Fruit fly (Drosophila melanogaster) whole organism, embryonic: ENCODE data around the gene CG9628.

Experiments used
- Ada2b ChIP-seq: fragments of 200-800 bp; sonication (Bioruptor generic); IDR thresholded peaks from 2 replicates; pipeline ENCODE4 v1.3.6; 2022; ENCODE audit warnings: missing biosample characterization, missing genetic modification characterization
- Antp ChIP-seq: fragments of 200-800 bp; sonication (Bioruptor generic); optimal IDR thresholded peaks from 3 replicates; lab custom pipeline; 2016; ENCODE audit warnings: missing biosample characterization, missing genetic modification characterization
- C15 ChIP-seq: fragments of 200-800 bp; sonication (Bioruptor generic); IDR thresholded peaks from 3 replicates; pipeline ENCODE4 v1.3.6; 2022; ENCODE audit warnings: missing biosample characterization, missing genetic modification characterization
- CG1024 ChIP-seq: fragments of 200-800 bp; sonication (Bioruptor generic); IDR thresholded peaks from 2 replicates; pipeline ENCODE4 v1.3.6; 2022; ENCODE audit warnings: missing biosample characterization, missing genetic modification characterization
- CG10321 ChIP-seq: fragments of 200-800 bp; sonication (Bioruptor generic); IDR thresholded peaks from 2 replicates; pipeline ENCODE4 v1.3.6; 2022; ENCODE audit warnings: missing biosample characterization, missing genetic modification characterization
- CG10431 ChIP-seq: fragments of 200-800 bp; sonication (Bioruptor generic); optimal IDR thresholded peaks from 3 replicates; lab custom pipeline; 2018; ENCODE audit warnings: missing biosample characterization, mild to moderate bottlenecking, missing genetic modification characterization
- CG11456 ChIP-seq: fragments of 200-800 bp; sonication (Bioruptor generic); IDR thresholded peaks from 3 replicates; pipeline ENCODE4 v1.3.6; 2022; ENCODE audit warnings: missing biosample characterization, missing genetic modification characterization
- CG12071 ChIP-seq: fragments of 200-800 bp; sonication (Bioruptor generic); optimal IDR thresholded peaks from 3 replicates; lab custom pipeline; 2018; ENCODE audit warnings: missing biosample characterization, mild to moderate bottlenecking, missing genetic modification characterization
- CG12299 ChIP-seq: fragments of 200-800 bp; sonication (Bioruptor generic); optimal IDR thresholded peaks from 2 replicates; lab custom pipeline; 2018; ENCODE audit warnings: missing biosample characterization, mild to moderate bottlenecking, missing genetic modification characterization
- CG13424 ChIP-seq: fragments of 200-800 bp; sonication (Bioruptor generic); optimal IDR thresholded peaks from 2 replicates; lab custom pipeline; 2019; ENCODE audit warnings: missing biosample characterization, mild to moderate bottlenecking, missing genetic modification characterization, moderate library complexity
- CG1647 ChIP-seq: fragments of 200-800 bp; sonication (Bioruptor generic); optimal IDR thresholded peaks from 3 replicates; lab custom pipeline; 2016; ENCODE audit warnings: missing biosample characterization, missing genetic modification characterization
- CG17802 ChIP-seq: fragments of 200-800 bp; sonication (Bioruptor generic); optimal IDR thresholded peaks from 2 replicates; lab custom pipeline; 2018; ENCODE audit warnings: missing biosample characterization, mild to moderate bottlenecking, missing genetic modification characterization, moderate library complexity
- CG18011 ChIP-seq: fragments of 200-800 bp; sonication (Bioruptor generic); optimal IDR thresholded peaks from 2 replicates; lab custom pipeline; 2017; ENCODE audit warnings: missing biosample characterization, missing genetic modification characterization, mild to moderate bottlenecking, moderate library complexity, missing genotype
- CG3065 ChIP-seq: fragments of 200-800 bp; sonication (Bioruptor generic); optimal IDR thresholded peaks from 2 replicates; lab custom pipeline; 2016; ENCODE audit warnings: missing biosample characterization, missing genetic modification characterization
- CG32767 ChIP-seq: fragments of 200-800 bp; sonication (Bioruptor generic); IDR thresholded peaks from 2 replicates; pipeline ENCODE4 v1.3.6; 2022; ENCODE audit warnings: missing biosample characterization, missing genetic modification characterization
- CG3838 ChIP-seq: fragments of 200-800 bp; sonication (Bioruptor generic); optimal IDR thresholded peaks from 3 replicates; lab custom pipeline; 2016; ENCODE audit warnings: missing biosample characterization, missing genetic modification characterization
- CG6654 ChIP-seq: fragments of 200-800 bp; sonication (Bioruptor generic); optimal IDR thresholded peaks from 2 replicates; lab custom pipeline; 2017; ENCODE audit warnings: missing biosample characterization, mild to moderate bottlenecking, missing genetic modification characterization
- CG8281 ChIP-seq: fragments of 200-800 bp; sonication (Bioruptor generic); optimal IDR thresholded peaks from 2 replicates; lab custom pipeline; 2018; ENCODE audit warnings: missing biosample characterization, mild to moderate bottlenecking, missing genetic modification characterization, moderate library complexity
- CG8359 ChIP-seq: fragments of 200-800 bp; sonication (Bioruptor generic); optimal IDR thresholded peaks from 2 replicates; lab custom pipeline; 2017; ENCODE audit warnings: missing biosample characterization, mild to moderate bottlenecking, missing genetic modification characterization, borderline replicate concordance
- CG8388 ChIP-seq: fragments of 200-800 bp; sonication (Bioruptor generic); optimal IDR thresholded peaks from 2 replicates; lab custom pipeline; 2019; ENCODE audit warnings: missing biosample characterization, mild to moderate bottlenecking, missing genetic modification characterization, moderate library complexity
- CG9215 ChIP-seq: fragments of 200-800 bp; sonication (Bioruptor generic); IDR thresholded peaks from 2 replicates; pipeline ENCODE4 v1.3.6; 2022; ENCODE audit warnings: missing biosample characterization, missing genetic modification characterization
- CG9727 ChIP-seq: fragments of 200-800 bp; sonication (Bioruptor generic); optimal IDR thresholded peaks from 3 replicates; lab custom pipeline; 2017; ENCODE audit warnings: missing biosample characterization, mild to moderate bottlenecking, missing genetic modification characterization
- CkIIα-i1 ChIP-seq: fragments of 200-800 bp; sonication (Bioruptor generic); IDR thresholded peaks from 2 replicates; pipeline ENCODE4 v1.3.6; 2022; ENCODE audit warnings: missing biosample characterization, missing genetic modification characterization
- CoRest ChIP-seq: fragments of 200-800 bp; sonication (Bioruptor generic); optimal IDR thresholded peaks from 3 replicates; lab custom pipeline; 2018; ENCODE audit warnings: missing biosample characterization, mild to moderate bottlenecking, missing genetic modification characterization, moderate library complexity
- CrebB ChIP-seq: fragments of 200-800 bp; sonication (Bioruptor generic); optimal IDR thresholded peaks from 3 replicates; lab custom pipeline; 2018; ENCODE audit warnings: missing biosample characterization, mild to moderate bottlenecking, missing genetic modification characterization
- Deaf1 ChIP-seq: fragments of 200-800 bp; optimal IDR thresholded peaks from 3 replicates; lab custom pipeline; 2019; ENCODE audit warnings: missing biosample characterization, mild to moderate bottlenecking, missing genetic modification characterization, moderate library complexity
- E2f1 ChIP-seq: fragments of 200-800 bp; sonication (Bioruptor generic); IDR thresholded peaks from 2 replicates; pipeline ENCODE4 v1.3.6; 2022; ENCODE audit warnings: missing biosample characterization, missing genetic modification characterization
- Opbp ChIP-seq: fragments of 200-800 bp; sonication (Bioruptor generic); IDR thresholded peaks from 3 replicates; pipeline ENCODE4 v1.3.6; 2022; ENCODE audit warnings: missing biosample characterization, missing genetic modification characterization; ENCODE audit not compliant: partially characterized antibody
- Optix ChIP-seq: fragments of 200-800 bp; sonication (Bioruptor generic); IDR thresholded peaks from 3 replicates; pipeline ENCODE4 v1.3.6; 2022; ENCODE audit warnings: missing biosample characterization, missing genetic modification characterization
- Ravus ChIP-seq: fragments of 200-800 bp; sonication (Bioruptor generic); IDR thresholded peaks from 2 replicates; pipeline ENCODE4 v1.3.6; 2022; ENCODE audit warnings: missing biosample characterization, missing genetic modification characterization
- Xrp1 ChIP-seq: fragments of 200-800 bp; sonication (Bioruptor generic); IDR thresholded peaks from 2 replicates; pipeline ENCODE4 v1.3.6; 2022; ENCODE audit warnings: missing biosample characterization, missing genetic modification characterization
- ab ChIP-seq: fragments of 200-800 bp; sonication (Bioruptor generic); optimal IDR thresholded peaks from 2 replicates; lab custom pipeline; 2016; ENCODE audit warnings: missing biosample characterization, missing genetic modification characterization
- ase ChIP-seq: fragments of 200-800 bp; sonication (Bioruptor generic); IDR thresholded peaks from 3 replicates; pipeline ENCODE4 v1.3.6; 2022; ENCODE audit warnings: missing biosample characterization, missing genetic modification characterization
- ash1 ChIP-seq: fragments of 200-800 bp; sonication (Bioruptor generic); optimal IDR thresholded peaks from 2 replicates; lab custom pipeline; 2018; ENCODE audit warnings: missing biosample characterization, mild to moderate bottlenecking, missing genetic modification characterization
- chm ChIP-seq: fragments of 200-800 bp; sonication (Bioruptor generic); IDR thresholded peaks from 2 replicates; pipeline ENCODE4 v1.3.6; 2022; ENCODE audit warnings: missing biosample characterization, missing genetic modification characterization
- dimm ChIP-seq: fragments of 200-800 bp; sonication (Bioruptor generic); IDR thresholded peaks from 2 replicates; pipeline ENCODE4 v1.3.6; 2022; ENCODE audit warnings: missing biosample characterization, missing genetic modification characterization
- ewg ChIP-seq: fragments of 200-800 bp; sonication (Bioruptor generic); optimal IDR thresholded peaks from 3 replicates; lab custom pipeline; 2017; ENCODE audit warnings: mild to moderate bottlenecking, missing biosample characterization, missing genetic modification reagents, missing genetic modification characterization
- ken ChIP-seq: fragments of 200-800 bp; sonication (Bioruptor generic); IDR thresholded peaks from 3 replicates; pipeline ENCODE4 v1.3.6; 2022; ENCODE audit warnings: missing biosample characterization, missing genetic modification characterization
- nerfin-1 ChIP-seq: fragments of 200-800 bp; sonication (Bioruptor generic); optimal IDR thresholded peaks from 3 replicates; lab custom pipeline; 2019; ENCODE audit warnings: missing biosample characterization, mild to moderate bottlenecking, missing genetic modification characterization, moderate library complexity
- otp ChIP-seq: fragments of 200-800 bp; sonication (Bioruptor generic); IDR thresholded peaks from 3 replicates; pipeline ENCODE4, ENCODE4 v1.3.6; 2022; ENCODE audit warnings: missing biosample characterization, missing genetic modification characterization
- peb ChIP-seq: fragments of 200-800 bp; sonication (Bioruptor generic); IDR thresholded peaks from 2 replicates; pipeline ENCODE4 v1.3.6; 2022; ENCODE audit warnings: missing biosample characterization, missing genetic modification characterization
- phol ChIP-seq: fragments of 200-800 bp; sonication (Bioruptor generic); optimal IDR thresholded peaks from 3 replicates; lab custom pipeline; 2018; ENCODE audit warnings: missing biosample characterization, mild to moderate bottlenecking, missing genetic modification characterization, moderate library complexity
- pzg ChIP-seq: fragments of 200-800 bp; sonication (Bioruptor generic); optimal IDR thresholded peaks from 3 replicates; lab custom pipeline; 2018; ENCODE audit warnings: missing biosample characterization, mild to moderate bottlenecking, missing genetic modification characterization, moderate library complexity
- salm ChIP-seq: fragments of 200-800 bp; sonication (Bioruptor generic); optimal IDR thresholded peaks from 2 replicates; lab custom pipeline; 2018; ENCODE audit warnings: missing biosample characterization, mild to moderate bottlenecking, missing genetic modification characterization
- schlank ChIP-seq: fragments of 200-800 bp; sonication (Bioruptor generic); optimal IDR thresholded peaks from 2 replicates; lab custom pipeline; 2018; ENCODE audit warnings: missing biosample characterization, mild to moderate bottlenecking, missing genetic modification characterization
- sna ChIP-seq: fragments of 200-800 bp; sonication (Bioruptor generic); IDR thresholded peaks from 2 replicates; pipeline ENCODE4 v1.3.6; 2022; ENCODE audit warnings: missing biosample characterization, missing genetic modification characterization; ENCODE audit not compliant: partially characterized antibody
- so ChIP-seq: fragments of 200-800 bp; sonication (Bioruptor generic); IDR thresholded peaks from 3 replicates; pipeline ENCODE4 v1.3.6; 2022; ENCODE audit warnings: missing biosample characterization, missing genetic modification characterization
- sqz ChIP-seq: fragments of 200-800 bp; sonication (Bioruptor generic); optimal IDR thresholded peaks from 3 replicates; lab custom pipeline; 2018; ENCODE audit warnings: missing biosample characterization, mild to moderate bottlenecking, missing genetic modification characterization
- wdn ChIP-seq: fragments of 200-800 bp; sonication (Bioruptor generic); IDR thresholded peaks from 2 replicates; pipeline ENCODE4 v1.3.6; 2022; ENCODE audit warnings: missing biosample characterization, missing genetic modification characterization
- z ChIP-seq: fragments of 200-800 bp; sonication (Bioruptor generic); IDR thresholded peaks from 3 replicates; pipeline ENCODE4 v1.3.6; 2022; ENCODE audit warnings: missing biosample characterization, missing genetic modification characterization

Gene CG9628

dm6 chr3L:14634019-14634772 is 11.6 kb downstream of the CG9628 start (continued):
- TF ChIP-seq z (GFP tag; lab: Robert Waterston, UW), result no peak
- peak; percentile 50; the same call in 1 of the 2 replicates for TF ChIP-seq Ada2b (GFP tag; lab: Robert Waterston, UW)
- TF ChIP-seq ab (GFP tag; lab: Kevin White, UChicago), result no peak
- no peak for TF ChIP-seq CG10431 (GFP tag; lab: Kevin White, UChicago)
- no peak for TF ChIP-seq CG9215 (GFP tag; lab: Robert Waterston, UW)
- no peak for TF ChIP-seq CG8359 (GFP tag; lab: Kevin White, UChicago)
- no peak for TF ChIP-seq E2f1
- no peak for TF ChIP-seq CkIIα-i1 (GFP tag; lab: Robert Waterston, UW)
- TF ChIP-seq CG1024 (GFP tag; lab: Robert Waterston, UW), result no peak
- no peak for TF ChIP-seq C15
- no peak for TF ChIP-seq Optix (GFP tag; lab: Robert Waterston, UW)
- no peak for TF ChIP-seq CG3838 (GFP tag; lab: Kevin White, UChicago)
- TF ChIP-seq otp (GFP tag; lab: Robert Waterston, UW), result 0 out of 3 replicates have a peak, but pooled peaks have one; percentile 49
- TF ChIP-seq ewg (GFP tag; lab: Kevin White, UChicago), result no peak
- no peak for TF ChIP-seq sna (GFP tag; lab: Robert Waterston, UW)
- no peak for TF ChIP-seq Opbp (GFP tag; lab: Robert Waterston, UW)
- TF ChIP-seq CG11456 (GFP tag; lab: Robert Waterston, UW), result no peak
- no peak for TF ChIP-seq salm
- TF ChIP-seq phol (tag; lab: Kevin White, UChicago), result peak; percentile 41
- TF ChIP-seq nerfin-1 (tag; lab: Kevin White, UChicago), result no peak
- no peak for TF ChIP-seq CG12071
- TF ChIP-seq CG6654 (GFP tag; lab: Kevin White, UChicago), result no peak
- TF ChIP-seq Ravus (GFP tag; lab: Robert Waterston, UW), result no peak
- no peak for TF ChIP-seq CG17802 (tag; lab: Kevin White, UChicago)
- no peak for TF ChIP-seq schlank (tag; lab: Kevin White, UChicago)
- TF ChIP-seq wdn, result no peak
- TF ChIP-seq chm (GFP tag; lab: Robert Waterston, UW), result no peak
- TF ChIP-seq ase, result peak; percentile 29; the same call in 1 of the 3 replicates
- no peak for TF ChIP-seq pzg (GFP tag; lab: Kevin White, UChicago)
- TF ChIP-seq Xrp1 (GFP tag; lab: Robert Waterston, UW), result peak; percentile 59; the same call in 1 of the 2 replicates
- no peak for TF ChIP-seq CrebB (tag; lab: Kevin White, UChicago)
- no peak for TF ChIP-seq Deaf1 (tag; lab: Kevin White, UChicago)
- TF ChIP-seq CG3065 (GFP tag; lab: Kevin White, UChicago), result no peak
- TF ChIP-seq peb (GFP tag; lab: Robert Waterston, UW), result no peak
- peak; percentile 30 for TF ChIP-seq CoRest (tag; lab: Kevin White, UChicago)
- TF ChIP-seq CG32767 (GFP tag; lab: Robert Waterston, UW), result no peak
- TF ChIP-seq CG18011 (GFP tag; lab: Kevin White, UChicago), result no peak
- TF ChIP-seq dimm (GFP tag; lab: Robert Waterston, UW), result no peak
- no peak for TF ChIP-seq CG10321 (GFP tag; lab: Robert Waterston, UW)
- peak; percentile 40; the same call in 1 of the 3 replicates for TF ChIP-seq ken
- no peak for TF ChIP-seq CG12299 (tag; lab: Kevin White, UChicago)
- peak; percentile 40 for TF ChIP-seq Antp (GFP tag; lab: Kevin White, UChicago)
- TF ChIP-seq sqz (GFP tag; lab: Kevin White, UChicago), result no peak
- TF ChIP-seq CG1647, result no peak
- no peak for TF ChIP-seq CG8281 (tag; lab: Kevin White, UChicago)
- TF ChIP-seq CG13424 (tag; lab: Kevin White, UChicago), result peak; percentile 21
- TF ChIP-seq CG9727 (GFP tag; lab: Kevin White, UChicago), result peak; percentile 7
- no peak for TF ChIP-seq so (GFP tag; lab: Robert Waterston, UW)
- TF ChIP-seq ash1 (GFP tag; lab: Kevin White, UChicago), result no peak
- peak; percentile 35 for TF ChIP-seq CG8388
